Worm (Caenorhabditis elegans) whole organism, young adult: Measurements from ENCODE around the gene T27F7.12.

ENCODE experiments used
- B0019.2 ChIP-seq: fragments of 200-800 bp; sonication (Bioruptor generic); conservative IDR thresholded peaks from 2 replicates; pipeline ENCODE4 v1.3.6; 2022; ENCODE audit warnings: missing genetic modification reagents, missing genetic modification characterization, missing compliant biosample characterization
- B0336.3 ChIP-seq: fragments of 200-800 bp; sonication (Bioruptor generic); IDR thresholded peaks from 2 replicates; pipeline ENCODE4 v1.3.6; 2022; ENCODE audit warnings: missing genetic modification characterization, missing compliant biosample characterization
- D2030.7 ChIP-seq: fragments of 200-800 bp; sonication (Bioruptor generic); IDR thresholded peaks from 2 replicates; pipeline ENCODE4 v1.3.6; 2022; ENCODE audit warnings: missing genetic modification reagents, missing genetic modification characterization, missing compliant biosample characterization
- F52B5.7 ChIP-seq: sonication (generic microtip); optimal IDR thresholded peaks from 2 replicates; lab custom pipeline; 2016; ENCODE audit warnings: mild to moderate bottlenecking, missing genetic modification characterization, missing compliant biosample characterization
- K12H6.12 ChIP-seq: fragments of 200-800 bp; sonication (Bioruptor generic); optimal IDR thresholded peaks from 2 replicates; lab custom pipeline; 2018; ENCODE audit warnings: mild to moderate bottlenecking, missing genetic modification characterization, missing compliant biosample characterization
- T07F8.4 ChIP-seq: sonication (generic microtip); optimal IDR thresholded peaks from 2 replicates; lab custom pipeline; 2016; ENCODE audit warnings: mild to moderate bottlenecking, missing genetic modification characterization, moderate library complexity, missing compliant biosample characterization
- Y79H2A.3 ChIP-seq: fragments of 200-800 bp; sonication (Bioruptor generic); conservative IDR thresholded peaks from 2 replicates; pipeline ENCODE4 v1.3.6; 2022; ENCODE audit warnings: missing genetic modification reagents, missing genetic modification characterization, missing compliant biosample characterization
- Y95B8A.8 ChIP-seq: fragments of 200-800 bp; sonication (Bioruptor generic); IDR thresholded peaks from 2 replicates; pipeline ENCODE4 v1.3.6; 2022; ENCODE audit warnings: missing genetic modification reagents, missing genetic modification characterization, missing compliant biosample characterization
- die-1 ChIP-seq: sonication (generic microtip); optimal IDR thresholded peaks from 2 replicates; lab custom pipeline; 2016; ENCODE audit warnings: missing genotype, mild to moderate bottlenecking, missing genetic modification characterization, missing compliant biosample characterization
- dox-1 ChIP-seq: fragments of 200-800 bp; sonication (Bioruptor generic); IDR thresholded peaks from 2 replicates; pipeline ENCODE4 v1.3.6; 2022; ENCODE audit warnings: missing genetic modification reagents, missing genetic modification characterization, missing compliant biosample characterization
- dpl-1 ChIP-seq: fragments of 150-350 bp; optimal IDR thresholded peaks from 2 replicates; lab custom pipeline; 2014; ENCODE audit warnings: missing biosample characterization, missing genetic modification reagents, missing genetic modification characterization
- egl-44 ChIP-seq: fragments of 200-800 bp; sonication (Bioruptor generic); IDR thresholded peaks from 2 replicates; pipeline ENCODE4 v1.3.6; 2022; ENCODE audit warnings: missing genetic modification reagents, missing genetic modification characterization, missing compliant biosample characterization
- egrh-3 ChIP-seq: fragments of 200-800 bp; sonication (Bioruptor generic); IDR thresholded peaks from 2 replicates; pipeline ENCODE4 v1.3.6; 2022; ENCODE audit warnings: missing genetic modification reagents, missing genetic modification characterization, missing compliant biosample characterization
- him-1 ChIP-seq: sonication (generic microtip); optimal IDR thresholded peaks from 2 replicates; lab custom pipeline; 2016; ENCODE audit warnings: missing genotype, missing genetic modification reagents, missing genetic modification characterization, missing compliant biosample characterization
- hmg-1.2 ChIP-seq: fragments of 200-800 bp; sonication (Bioruptor generic); IDR thresholded peaks from 2 replicates; pipeline ENCODE4 v1.3.6; 2022; ENCODE audit warnings: missing genetic modification reagents, missing genetic modification characterization, missing compliant biosample characterization
- lag-1 ChIP-seq: fragments of 200-800 bp; sonication (Bioruptor generic); IDR thresholded peaks from 2 replicates; pipeline ENCODE4 v1.3.6; 2022; ENCODE audit warnings: missing genetic modification reagents, missing genetic modification characterization, missing compliant biosample characterization
- lsl-1 ChIP-seq: fragments of 200-800 bp; sonication (Bioruptor generic); optimal IDR thresholded peaks from 2 replicates; lab custom pipeline; 2018; ENCODE audit warnings: mild to moderate bottlenecking, missing genetic modification characterization, moderate library complexity, missing compliant biosample characterization
- madf-10 ChIP-seq: sonication (generic microtip); optimal IDR thresholded peaks from 2 replicates; lab custom pipeline; 2016; ENCODE audit warnings: mild to moderate bottlenecking, missing genetic modification characterization, missing compliant biosample characterization
- madf-8 ChIP-seq: fragments of 200-800 bp; sonication (Bioruptor generic); conservative IDR thresholded peaks from 2 replicates; pipeline ENCODE4 v1.3.6; 2022; ENCODE audit warnings: missing genetic modification reagents, missing genetic modification characterization, missing compliant biosample characterization
- nhr-80 ChIP-seq: sonication (generic microtip); optimal IDR thresholded peaks from 2 replicates; lab custom pipeline; 2016; ENCODE audit warnings: missing genetic modification characterization, missing compliant biosample characterization
- nhr-90 ChIP-seq: sonication (generic microtip); optimal IDR thresholded peaks from 2 replicates; lab custom pipeline; 2016; ENCODE audit warnings: missing genotype, mild to moderate bottlenecking, missing genetic modification characterization, missing compliant biosample characterization
- pbrm-1 ChIP-seq: fragments of 200-800 bp; sonication (Bioruptor generic); IDR thresholded peaks from 2 replicates; pipeline ENCODE4 v1.3.6; 2022; ENCODE audit warnings: missing genetic modification reagents, missing genetic modification characterization, missing compliant biosample characterization
- pha-4 ChIP-seq: fragments of 150-350 bp; sonication (generic microtip); optimal IDR thresholded peaks from 2 replicates; lab custom pipeline; 2014; ENCODE audit warnings: missing biosample characterization, missing genetic modification reagents, missing genetic modification characterization
- rcor-1 ChIP-seq: fragments of 200-800 bp; sonication (Bioruptor generic); IDR thresholded peaks from 2 replicates; pipeline ENCODE4 v1.3.6; 2022; ENCODE audit warnings: missing genetic modification reagents, missing genetic modification characterization, missing compliant biosample characterization
- sea-2 ChIP-seq: fragments of 200-800 bp; sonication (Bioruptor generic); IDR thresholded peaks from 2 replicates; pipeline ENCODE4 v1.3.6; 2022; ENCODE audit warnings: missing genetic modification characterization, missing compliant biosample characterization
- snpc-4 ChIP-seq, 5 experiments: fragments of 150-350 bp in 1 of 5; sonication (generic microtip) in 4 of 5; optimal IDR thresholded peaks; 2 replicates each; lab custom pipeline; 2014 to 2018; ENCODE audit warnings: missing genetic modification characterization in 5 of 5, missing biosample characterization in 3 of 5, antibody characterized with exemption in 2 of 5, mild to moderate bottlenecking in 2 of 5, missing compliant biosample characterization in 2 of 5, missing genotype in 2 of 5, moderate library complexity in 2 of 5, missing genetic modification reagents in 1 of 5
- somi-1 ChIP-seq: fragments of 200-800 bp; sonication (Bioruptor generic); optimal IDR thresholded peaks from 2 replicates; lab custom pipeline; 2018; ENCODE audit warnings: mild to moderate bottlenecking, missing genetic modification characterization, missing compliant biosample characterization
- sptf-2 ChIP-seq: fragments of 200-800 bp; sonication (Bioruptor generic); optimal IDR thresholded peaks from 2 replicates; lab custom pipeline; 2018; ENCODE audit warnings: mild to moderate bottlenecking, missing genetic modification characterization, missing compliant biosample characterization
- tbx-9 ChIP-seq: sonication (generic microtip); optimal IDR thresholded peaks from 2 replicates; lab custom pipeline; 2016; ENCODE audit warnings: borderline replicate concordance, missing genetic modification characterization, inconsistent platforms, missing compliant biosample characterization
- tlf-1 ChIP-seq: fragments of 200-800 bp; sonication (Bioruptor generic); optimal IDR thresholded peaks from 2 replicates; lab custom pipeline; 2018; ENCODE audit warnings: mild to moderate bottlenecking, missing genetic modification characterization, missing compliant biosample characterization
- unc-62 ChIP-seq: fragments of 150-350 bp; optimal IDR thresholded peaks from 2 replicates; lab custom pipeline; 2014; ENCODE audit warnings: missing biosample characterization, missing genetic modification reagents, missing genetic modification characterization
- zfh-2 ChIP-seq: fragments of 200-800 bp; sonication (Bioruptor generic); conservative IDR thresholded peaks from 2 replicates; pipeline ENCODE4 v1.3.6; 2022; ENCODE audit warnings: missing genetic modification reagents, missing genetic modification characterization, missing compliant biosample characterization
- zim-3 ChIP-seq: sonication (generic microtip); optimal IDR thresholded peaks from 2 replicates; lab custom pipeline; 2017; ENCODE audit warnings: mild to moderate bottlenecking, missing genetic modification characterization, moderate library complexity, missing compliant biosample characterization
- ztf-18 ChIP-seq: sonication (generic microtip); optimal IDR thresholded peaks from 2 replicates; lab custom pipeline; 2016; ENCODE audit warnings: missing genotype, mild to moderate bottlenecking, missing genetic modification characterization, missing compliant biosample characterization
- ztf-22 ChIP-seq: fragments of 200-800 bp; sonication (Bioruptor generic); optimal IDR thresholded peaks from 2 replicates; lab custom pipeline; 2018; ENCODE audit warnings: mild to moderate bottlenecking, missing genetic modification characterization, moderate library complexity, missing compliant biosample characterization

T27F7.12 gene

DNA sequence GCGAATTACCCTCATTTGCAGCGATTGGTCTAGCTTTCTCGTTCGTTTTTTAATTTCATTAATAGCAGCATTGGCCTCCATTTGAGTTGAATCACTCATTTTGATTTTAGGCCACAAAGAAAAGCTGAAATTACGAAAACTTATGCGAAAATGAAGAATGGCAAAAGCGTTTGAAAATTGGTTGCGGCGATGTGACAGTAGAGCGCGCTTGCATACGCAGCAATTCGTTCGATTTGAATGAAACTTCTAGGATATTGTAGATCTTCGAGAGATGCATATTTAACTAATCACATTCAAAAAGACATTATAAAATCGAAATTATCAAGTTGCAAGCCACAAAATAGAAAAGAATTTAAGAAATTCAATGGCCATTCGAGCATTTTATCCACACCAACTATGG is 30.2 kb upstream of the T27F7.12 start, which contains the start of gene ulp-2:
TSS of gene ulp-2 (minus strand) at position 158 of the 400 bp plus-strand sequence.
- TF ChIP-seq him-1 (tag; lab: Kevin White, UChicago) (no peak), F52B5.7 (tag; lab: Kevin White, UChicago) (no peak), hmg-1.2 (GFP tag; lab: Robert Waterston, UW) (peak; percentile 15; the same call in 1 of the 2 replicates), rcor-1 (GFP tag; lab: Robert Waterston, UW) (no peak)
- TF ChIP-seq, all 124 proteins: peak for 1

DNA sequence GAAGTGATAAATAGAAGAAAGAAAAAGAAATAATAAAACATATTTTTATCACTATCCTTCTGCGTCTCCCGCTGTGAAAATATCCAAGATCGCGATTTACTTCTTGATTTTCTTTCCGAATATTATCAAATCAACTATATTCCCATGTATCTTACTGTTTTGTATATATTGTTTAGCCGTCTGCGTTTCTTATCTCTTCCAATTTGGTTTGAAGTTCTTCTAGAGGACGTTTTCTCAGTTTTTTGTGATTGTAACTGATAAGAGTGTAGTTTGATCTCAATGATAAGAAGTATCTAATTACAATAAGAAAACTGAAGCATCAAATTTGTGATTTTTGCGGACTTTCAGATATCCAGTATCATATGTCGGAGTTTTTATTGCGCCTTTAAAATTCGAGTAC is 29.2 kb upstream of the T27F7.12 start:
- TF ChIP-seq B0019.2 (GFP tag; lab: Robert Waterston, UW) (no peak), zfh-2 (GFP tag; lab: Robert Waterston, UW) (no peak), nhr-80 (tag; lab: Kevin White, UChicago) (peak; percentile 45)

ce11 chrII:4966576-4966975 is 23.3 kb upstream of the T27F7.12 start:
- TF ChIP-seq pbrm-1 (GFP tag; lab: Robert Waterston, UW) (no peak), him-1 (tag; lab: Kevin White, UChicago) (no peak), ztf-22 (no peak), D2030.7 (GFP tag; lab: Robert Waterston, UW) (no peak), zim-3 (tag; lab: Kevin White, UChicago) (no peak), pha-4 (tag; lab: Kevin White, UChicago) (no peak), tlf-1 (GFP tag; lab: Kevin White, UChicago) (no peak)
- TF ChIP-seq, all 124 proteins: peak for 0

- TF ChIP-seq snpc-4 (GFP tag; optimal IDR thresholded peaks at IDR 0.05; lab: Kevin White, UChicago) (no peak), snpc-4 (tag; optimal IDR thresholded peaks at IDR 0.05; lab: Kevin White, UChicago) (no peak), nhr-80 (tag; lab: Kevin White, UChicago) (peak; percentile 81)
Measured at ce11 chrII:4967636-4968035, 22.3 kb upstream of the T27F7.12 start.

ce11 chrII:4968863-4969262 is 21.0 kb upstream of the T27F7.12 start, which contains the start of gene shc-2:
TSS of gene shc-2 (plus strand) at chrII:4969163.
- no peak for TF ChIP-seq T07F8.4 (tag; lab: Kevin White, UChicago)
- TF ChIP-seq B0336.3 (GFP tag; lab: Robert Waterston, UW) = no peak
- TF ChIP-seq dox-1 (GFP tag; lab: Robert Waterston, UW) = no peak
- TF ChIP-seq ztf-22 = no peak
- TF ChIP-seq lag-1 (GFP tag; lab: Robert Waterston, UW) = no peak
- no peak for TF ChIP-seq sptf-2 (GFP tag; lab: Kevin White, UChicago)
- TF ChIP-seq zfh-2 (GFP tag; lab: Robert Waterston, UW) = no peak
- TF ChIP-seq somi-1 = no peak
- TF ChIP-seq dpl-1 = no peak
- TF ChIP-seq sea-2 (GFP tag; lab: Robert Waterston, UW) = no peak

DNA sequence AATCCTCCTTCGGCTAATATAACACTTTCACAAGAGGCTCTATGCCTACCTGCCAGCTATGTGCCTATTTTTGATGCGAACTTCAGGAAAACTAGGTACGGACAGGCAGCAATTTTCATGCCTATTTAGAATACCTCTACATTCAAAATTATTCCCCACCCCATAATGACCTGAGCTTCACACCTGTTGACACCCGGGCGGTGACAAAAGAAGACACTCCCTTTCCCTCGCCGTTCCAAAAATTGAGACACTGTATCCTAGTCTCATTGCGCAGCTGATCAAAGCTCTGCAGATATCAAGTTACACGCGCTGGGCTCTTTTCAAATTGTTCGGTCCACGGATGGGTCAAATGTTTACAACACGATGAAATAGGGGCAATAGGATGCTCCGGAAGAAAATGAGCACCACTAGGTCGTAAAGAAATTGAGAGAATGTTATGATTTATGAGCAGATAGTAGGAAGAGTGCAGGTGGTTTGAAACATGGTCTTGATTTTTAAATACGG is 15.4 kb upstream of the T27F7.12 start:
- TF ChIP-seq madf-10 (tag; lab: Kevin White, UChicago) (no peak), nhr-80 (tag; lab: Kevin White, UChicago) (no peak), Y79H2A.3 (no peak), egrh-3 (no peak), ztf-22 (no peak), Y95B8A.8 (GFP tag; lab: Robert Waterston, UW) (no peak), tbx-9 (no peak), dox-1 (GFP tag; lab: Robert Waterston, UW) (no peak), lag-1 (GFP tag; lab: Robert Waterston, UW) (no peak), madf-8 (GFP tag; lab: Robert Waterston, UW) (no peak), die-1 (tag; lab: Kevin White, UChicago) (no peak), nhr-90 (no peak), ztf-18 (tag; lab: Kevin White, UChicago) (no peak), unc-62 (no peak), egl-44 (GFP tag; lab: Robert Waterston, UW) (no peak), K12H6.12 (tag; lab: Kevin White, UChicago) (no peak), lsl-1 (GFP tag; lab: Kevin White, UChicago) (no peak)
